Fruit fly (Drosophila melanogaster) whole organism, pupa: ENCODE data around the gene CG31050.

Experiments used
- CG10348 ChIP-seq: fragments of 200-800 bp; sonication (Bioruptor generic); IDR thresholded peaks from 2 replicates; pipeline ENCODE4 v1.3.6; 2022; ENCODE audit warnings: missing biosample characterization, missing genetic modification characterization
- CG13204 ChIP-seq: fragments of 200-800 bp; sonication (Bioruptor generic); optimal IDR thresholded peaks from 2 replicates; lab custom pipeline; 2018; ENCODE audit warnings: missing biosample characterization, mild to moderate bottlenecking, missing genetic modification characterization, moderate library complexity
- CG14655 ChIP-seq: fragments of 200-800 bp; sonication (Bioruptor generic); optimal IDR thresholded peaks from 3 replicates; lab custom pipeline; 2017; ENCODE audit warnings: mild to moderate bottlenecking, missing biosample characterization, missing genetic modification reagents, missing genetic modification characterization
- CG34367 ChIP-seq: fragments of 200-800 bp; sonication (Bioruptor generic); optimal IDR thresholded peaks from 2 replicates; lab custom pipeline; 2018; ENCODE audit warnings: missing biosample characterization, mild to moderate bottlenecking, missing genetic modification characterization
- CG8301 ChIP-seq: fragments of 200-800 bp; sonication (Bioruptor generic); optimal IDR thresholded peaks from 2 replicates; lab custom pipeline; 2018; ENCODE audit warnings: missing biosample characterization, mild to moderate bottlenecking, missing genetic modification characterization
- EcR ChIP-seq: fragments of 200-800 bp; sonication (Bioruptor generic); optimal IDR thresholded peaks from 3 replicates; lab custom pipeline; 2019; ENCODE audit warnings: missing biosample characterization, missing genetic modification characterization, mild to moderate bottlenecking, moderate library complexity, missing genetic modification reagents
- fd96Ca ChIP-seq: fragments of 200-800 bp; sonication (Bioruptor generic); IDR thresholded peaks from 3 replicates; pipeline ENCODE4 v1.3.6; 2022; ENCODE audit warnings: missing biosample characterization, missing genetic modification characterization
- rn ChIP-seq: fragments of 200-800 bp; sonication (Bioruptor generic); IDR thresholded peaks from 2 replicates; pipeline ENCODE4 v1.3.6; 2022; ENCODE audit warnings: missing biosample characterization, missing genetic modification characterization

dm6 chr3R:28685558-28685957, 35.3 kb upstream of the CG31050 start:
- TF ChIP-seq CG34367 (tag; lab: Kevin White, UChicago) (no peak), EcR (GFP tag; lab: Kevin White, UChicago) (no peak), fd96Ca (GFP tag; lab: Robert Waterston, UW) (no peak), CG8301 (tag; lab: Kevin White, UChicago) (no peak), rn (no peak), CG14655 (no peak), CG10348 (GFP tag; lab: Robert Waterston, UW) (no peak), CG13204 (GFP tag; lab: Kevin White, UChicago) (no peak)
